Worm (Caenorhabditis elegans): Measurements from ENCODE around the gene F47B8.18.
"Not testable (repeated sequence)": the region's sequence is repeated elsewhere in the genome, so short reads cannot be mapped to it uniquely, and the experiment has no call there.

The F47B8.18 gene

DNA sequence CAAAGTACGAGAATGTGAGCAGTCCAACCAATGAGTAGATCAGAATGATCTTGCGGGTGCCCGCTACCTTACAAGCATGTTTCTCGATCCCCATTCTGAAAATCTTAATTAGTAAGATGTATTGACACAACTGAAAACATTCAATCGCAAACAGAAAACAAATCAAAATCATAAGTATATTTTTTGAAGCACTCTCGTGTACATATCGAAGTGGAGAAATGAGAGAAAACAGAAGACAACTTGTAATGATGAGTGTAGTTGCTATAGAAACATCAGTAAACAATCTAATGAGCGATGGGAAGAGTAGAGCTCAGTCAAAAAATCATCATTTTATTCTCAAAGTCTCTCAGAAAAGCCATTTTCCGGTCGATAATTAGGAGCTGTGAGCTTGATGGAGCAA is 12.6 kb downstream of the F47B8.18 start, which contains the start of gene F14D7.8:
Gene F14D7.8 (minus strand): TSS at position 101 of the 400 bp plus-strand sequence.
- no peak for TF ChIP-seq hnd-1 (tag; optimal IDR thresholded peaks at IDR 0.05)
- no peak for TF ChIP-seq ets-7 (tag; optimal IDR thresholded peaks at IDR 0.05)
- TF ChIP-seq tra-4 (tag; optimal IDR thresholded peaks at IDR 0.05) = no peak
- TF ChIP-seq F13C5.2 (tag; optimal IDR thresholded peaks at IDR 0.05) = no peak
- no peak for TF ChIP-seq scrt-1 (GFP tag; IDR thresholded peaks at IDR 0.05)
- no peak for TF ChIP-seq ceh-36 (tag; optimal IDR thresholded peaks at IDR 0.05)
- no peak for TF ChIP-seq sea-1 (GFP tag; conservative IDR thresholded peaks at IDR 0.05)
- no peak for TF ChIP-seq ceh-13 (GFP tag; optimal IDR thresholded peaks at IDR 0.05)
- no peak for TF ChIP-seq ama-1 (optimal IDR thresholded peaks at IDR 0.05)
- TF ChIP-seq aly-1 (tag; optimal IDR thresholded peaks at IDR 0.05) = no peak
- TF ChIP-seq hmg-4 (GFP tag; optimal IDR thresholded peaks at IDR 0.05) = no peak
- no peak for TF ChIP-seq hmbx-1 (tag; optimal IDR thresholded peaks at IDR 0.05)
- TF ChIP-seq B0310.2 (tag; optimal IDR thresholded peaks at IDR 0.05) = no peak
- no peak for TF ChIP-seq flt-1 (GFP tag; IDR thresholded peaks at IDR 0.05)
- TF ChIP-seq pes-1 (GFP tag; IDR thresholded peaks at IDR 0.05) = no peak
- no peak for TF ChIP-seq tbx-37 (GFP tag; conservative IDR thresholded peaks at IDR 0.05)
- TF ChIP-seq tbx-11 (GFP tag; IDR thresholded peaks at IDR 0.05) = no peak

DNA sequence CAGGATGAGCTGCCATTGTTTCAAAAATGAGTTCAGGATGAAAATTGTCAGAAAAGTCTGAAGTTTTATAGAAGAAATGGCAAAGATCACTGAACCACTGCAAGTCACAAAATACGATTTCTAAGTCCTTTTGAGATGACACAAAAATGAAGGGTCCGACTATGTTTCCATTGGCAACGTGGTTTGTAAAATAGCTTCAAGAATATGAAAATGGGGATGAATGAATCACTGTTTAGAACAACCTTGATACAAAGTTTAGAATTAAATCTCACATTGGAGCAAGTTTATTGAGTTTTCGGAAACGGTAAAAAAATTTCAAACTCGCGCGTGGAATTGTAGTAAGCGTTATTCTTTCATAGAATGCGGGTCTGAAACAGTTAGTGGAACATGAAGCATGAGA is 14.1 kb downstream of the F47B8.18 start, which contains the start of gene ddn-3:
Gene ddn-3 (minus strand): TSS at position 101 of the 400 bp plus-strand sequence.
- TF ChIP-seq ets-7 (tag; optimal IDR thresholded peaks at IDR 0.05) (no peak), pes-1 (GFP tag; IDR thresholded peaks at IDR 0.05) (no peak), sea-1 (GFP tag; conservative IDR thresholded peaks at IDR 0.05) (no peak), hnd-1 (tag; optimal IDR thresholded peaks at IDR 0.05) (no peak), ama-1 (optimal IDR thresholded peaks at IDR 0.05) (no peak), hmbx-1 (tag; optimal IDR thresholded peaks at IDR 0.05) (no peak), scrt-1 (GFP tag; IDR thresholded peaks at IDR 0.05) (no peak), ceh-36 (tag; optimal IDR thresholded peaks at IDR 0.05) (no peak), tbx-37 (GFP tag; conservative IDR thresholded peaks at IDR 0.05) (no peak), flt-1 (GFP tag; IDR thresholded peaks at IDR 0.05) (no peak), hmg-4 (GFP tag; optimal IDR thresholded peaks at IDR 0.05) (no peak), tra-4 (tag; optimal IDR thresholded peaks at IDR 0.05) (no peak), ceh-13 (GFP tag; optimal IDR thresholded peaks at IDR 0.05) (no peak), F13C5.2 (tag; optimal IDR thresholded peaks at IDR 0.05) (no peak), tbx-11 (GFP tag; IDR thresholded peaks at IDR 0.05) (no peak), B0310.2 (tag; optimal IDR thresholded peaks at IDR 0.05) (no peak), aly-1 (tag; optimal IDR thresholded peaks at IDR 0.05) (no peak)

- TF ChIP-seq ceh-13 (GFP tag; optimal IDR thresholded peaks at IDR 0.05); F13C5.2 (tag; optimal IDR thresholded peaks at IDR 0.05); aly-1 (tag; optimal IDR thresholded peaks at IDR 0.05): not testable (repeated sequence)
Measured at ce11 chrV:14309632-14310031, 15.6 kb downstream of the F47B8.18 start, which contains the start of gene F14D7.14. Gene F14D7.14 (plus strand): TSS chrV:14309932.

DNA sequence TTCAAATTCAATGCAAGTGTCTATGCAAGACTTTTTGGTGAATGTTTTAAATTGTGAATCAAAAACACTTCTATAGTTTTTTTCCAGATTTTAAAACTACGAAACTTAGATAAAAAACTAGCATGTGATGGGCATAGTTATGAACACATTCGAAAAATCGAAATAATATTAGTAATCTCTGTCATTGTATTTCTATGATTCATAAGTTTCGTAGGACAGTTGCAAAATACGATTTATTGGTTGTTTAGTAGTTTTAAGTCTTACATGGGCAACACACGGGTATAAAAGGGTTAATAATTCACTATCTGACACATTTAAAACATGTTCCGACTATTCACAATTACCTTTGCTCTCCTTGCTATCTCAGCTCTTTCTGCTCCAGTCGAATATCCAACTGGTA is 17.1 kb downstream of the F47B8.18 start, which contains the start of gene spig-5:
Gene spig-5 (plus strand): TSS at position 301 of the 400 bp plus-strand sequence.
- not testable (repeated sequence) for TF ChIP-seq aly-1 (tag; optimal IDR thresholded peaks at IDR 0.05); tbx-11 (GFP tag; IDR thresholded peaks at IDR 0.05); ceh-36 (tag; optimal IDR thresholded peaks at IDR 0.05)

- not testable (repeated sequence) for TF ChIP-seq aly-1 (tag; optimal IDR thresholded peaks at IDR 0.05); flt-1 (GFP tag; IDR thresholded peaks at IDR 0.05); ets-7 (tag; optimal IDR thresholded peaks at IDR 0.05)
Measured at ce11 chrV:14306771-14307170, 18.5 kb downstream of the F47B8.18 start, which contains the start of gene spig-4. Gene spig-4 (minus strand): TSS chrV:14306871.

DNA sequence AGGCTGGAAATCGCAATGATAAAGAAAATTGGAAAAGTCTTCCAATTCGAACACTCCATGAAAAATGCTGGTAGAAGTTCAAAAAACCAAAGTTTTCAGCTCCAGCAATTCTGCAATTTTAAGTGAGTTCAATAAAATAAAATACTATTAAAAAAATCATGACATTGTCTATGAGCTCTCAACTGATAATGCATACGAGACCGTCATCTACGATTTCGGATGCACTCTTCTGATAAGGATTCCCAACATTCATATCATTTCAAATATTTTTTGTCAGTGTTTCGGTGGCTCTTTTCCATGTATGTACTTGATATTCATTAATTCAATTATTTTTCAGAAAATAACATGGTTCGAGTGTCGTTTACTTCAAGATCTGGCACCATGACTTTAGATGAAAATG is 24.2 kb downstream of the F47B8.18 start, which contains the start of gene F14D7.6:
Gene F14D7.6 (plus strand): TSS at position 338 of the 400 bp plus-strand sequence.
- no peak for TF ChIP-seq flt-1 (GFP tag; IDR thresholded peaks at IDR 0.05)
- no peak for TF ChIP-seq scrt-1 (GFP tag; IDR thresholded peaks at IDR 0.05)

DNA sequence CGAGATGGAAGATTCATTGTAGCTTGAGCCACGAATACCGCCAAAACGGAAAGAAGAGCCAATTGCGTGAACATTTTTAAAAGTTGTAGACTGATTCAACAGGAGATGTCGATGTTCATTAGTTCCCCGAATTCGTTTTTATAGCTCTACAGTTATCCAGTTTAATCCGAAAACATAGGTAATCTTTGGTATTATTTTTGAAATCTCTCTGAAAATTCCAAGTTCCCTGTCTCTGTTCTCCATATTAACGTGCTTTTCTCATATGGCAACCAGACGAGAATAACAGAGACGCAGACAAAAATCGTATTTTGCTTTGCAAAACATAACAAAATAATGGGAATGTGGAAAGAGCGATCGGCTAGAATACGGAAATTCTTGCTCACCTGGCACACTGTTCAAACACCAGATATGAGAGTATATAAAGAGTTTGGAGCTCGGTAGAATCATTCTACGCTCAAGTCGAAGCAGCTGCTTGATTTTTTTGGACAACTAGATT is 25.6 kb downstream of the F47B8.18 start, which contains the start of the genes spig-3 and F14D7.12:
Gene spig-3 (minus strand): TSS at position 101 of the 496 bp plus-strand sequence.
Gene F14D7.12 (plus strand): TSS at position 446 of the 496 bp plus-strand sequence.
- TF ChIP-seq tra-4 (tag; optimal IDR thresholded peaks at IDR 0.05) (no peak), hmg-4 (GFP tag; optimal IDR thresholded peaks at IDR 0.05) (no peak), aly-1 (tag; optimal IDR thresholded peaks at IDR 0.05) (no peak), ceh-36 (tag; optimal IDR thresholded peaks at IDR 0.05) (no peak), ama-1 (optimal IDR thresholded peaks at IDR 0.05) (no peak), flt-1 (GFP tag; IDR thresholded peaks at IDR 0.05) (no peak), tbx-11 (GFP tag; IDR thresholded peaks at IDR 0.05) (no peak), ets-7 (tag; optimal IDR thresholded peaks at IDR 0.05) (no peak), hmbx-1 (tag; optimal IDR thresholded peaks at IDR 0.05) (no peak), F13C5.2 (tag; optimal IDR thresholded peaks at IDR 0.05) (no peak), hnd-1 (tag; optimal IDR thresholded peaks at IDR 0.05) (no peak), scrt-1 (GFP tag; IDR thresholded peaks at IDR 0.05) (no peak), ceh-13 (GFP tag; optimal IDR thresholded peaks at IDR 0.05) (no peak), tbx-37 (GFP tag; conservative IDR thresholded peaks at IDR 0.05) (no peak), B0310.2 (tag; optimal IDR thresholded peaks at IDR 0.05) (no peak), pes-1 (GFP tag; IDR thresholded peaks at IDR 0.05) (no peak), sea-1 (GFP tag; conservative IDR thresholded peaks at IDR 0.05) (no peak)

- no peak for TF ChIP-seq B0310.2 (tag; optimal IDR thresholded peaks at IDR 0.05)
- TF ChIP-seq hmbx-1 (tag; optimal IDR thresholded peaks at IDR 0.05) = no peak
- TF ChIP-seq hnd-1 (tag; optimal IDR thresholded peaks at IDR 0.05) = no peak
- no peak for TF ChIP-seq tbx-37 (GFP tag; conservative IDR thresholded peaks at IDR 0.05)
- no peak for TF ChIP-seq F13C5.2 (tag; optimal IDR thresholded peaks at IDR 0.05)
- no peak for TF ChIP-seq tra-4 (tag; optimal IDR thresholded peaks at IDR 0.05)
- TF ChIP-seq hmg-4 (GFP tag; optimal IDR thresholded peaks at IDR 0.05) = no peak
- TF ChIP-seq pes-1 (GFP tag; IDR thresholded peaks at IDR 0.05) = no peak
- no peak for TF ChIP-seq ets-7 (tag; optimal IDR thresholded peaks at IDR 0.05)
- no peak for TF ChIP-seq sea-1 (GFP tag; conservative IDR thresholded peaks at IDR 0.05)
- TF ChIP-seq ceh-13 (GFP tag; optimal IDR thresholded peaks at IDR 0.05) = no peak
- TF ChIP-seq flt-1 (GFP tag; IDR thresholded peaks at IDR 0.05) = no peak
- TF ChIP-seq scrt-1 (GFP tag; IDR thresholded peaks at IDR 0.05) = no peak
- no peak for TF ChIP-seq ceh-36 (tag; optimal IDR thresholded peaks at IDR 0.05)
- TF ChIP-seq tbx-11 (GFP tag; IDR thresholded peaks at IDR 0.05) = no peak
- no peak for TF ChIP-seq ama-1 (optimal IDR thresholded peaks at IDR 0.05)
- no peak for TF ChIP-seq aly-1 (tag; optimal IDR thresholded peaks at IDR 0.05)
Measured at ce11 chrV:14296499-14296898, 28.8 kb downstream of the F47B8.18 start, which contains the start of gene F14D7.3. Gene F14D7.3 (plus strand): TSS chrV:14296799.

All from whole organism, early embryonic.